Worm (Caenorhabditis elegans): ENCODE data around the gene zhit-2.

zhit-2 gene

DNA sequence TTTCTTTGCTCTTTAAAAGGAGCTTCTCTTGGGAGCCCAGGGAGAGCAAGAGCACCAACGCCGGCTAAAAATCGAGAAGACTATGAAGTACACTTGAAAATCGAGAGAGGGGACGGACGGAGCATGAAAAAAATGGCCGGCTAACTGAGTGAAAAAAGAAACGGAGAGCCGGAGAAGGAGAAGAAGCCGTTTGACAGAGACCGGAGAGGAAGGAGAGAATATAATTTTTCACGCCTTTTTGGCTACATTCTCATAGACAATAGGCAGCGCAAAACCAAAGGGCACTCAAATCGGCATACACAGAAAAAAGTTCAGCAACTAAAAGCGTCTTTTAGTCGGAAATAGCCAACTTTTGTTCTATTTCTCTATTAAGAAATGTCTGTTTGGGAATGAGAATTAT, 22.7 kb downstream of the zhit-2 start:
- TF ChIP-seq ztf-29 (GFP tag; IDR thresholded peaks at IDR 0.05) (no peak), flt-1 (GFP tag; IDR thresholded peaks at IDR 0.05) (no peak), tab-1 (GFP tag; IDR thresholded peaks at IDR 0.05) (no peak), klf-2 (GFP tag; conservative IDR thresholded peaks at IDR 0.05) (no peak), ztf-23 (GFP tag; IDR thresholded peaks at IDR 0.05) (no peak), cog-1 (tag; optimal IDR thresholded peaks at IDR 0.05) (no peak), med-1 (GFP tag; optimal IDR thresholded peaks at IDR 0.05; ENCODE audit: insufficient read depth) (no peak), ref-1 (GFP tag; conservative IDR thresholded peaks at IDR 0.05) (no peak), T22C8.4 (GFP tag; IDR thresholded peaks at IDR 0.05) (no peak)

DNA sequence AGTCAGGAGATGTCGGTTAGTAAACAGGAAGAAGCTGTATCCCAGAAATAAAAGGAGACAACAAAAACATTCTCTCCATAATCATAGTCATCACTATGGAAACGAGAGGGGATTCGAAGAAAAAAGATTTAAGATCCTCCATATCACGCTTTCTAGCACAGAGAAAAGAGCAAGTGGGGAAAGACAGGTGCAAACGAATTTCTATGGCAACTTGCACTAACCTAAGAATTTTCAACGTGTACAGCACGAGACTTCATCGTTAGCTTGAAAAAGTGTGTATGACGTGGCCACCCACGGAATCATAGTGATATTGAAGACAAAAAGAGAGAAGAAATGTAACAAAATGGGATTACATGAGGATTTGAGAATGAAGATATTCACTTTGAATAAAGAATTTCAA, 23.3 kb downstream of the zhit-2 start:
- no peak for TF ChIP-seq ref-1 (GFP tag; conservative IDR thresholded peaks at IDR 0.05)
- no peak for TF ChIP-seq med-1 (GFP tag; optimal IDR thresholded peaks at IDR 0.05; ENCODE audit: insufficient read depth)
- no peak for TF ChIP-seq tab-1 (GFP tag; IDR thresholded peaks at IDR 0.05)
- no peak for TF ChIP-seq cog-1 (tag; optimal IDR thresholded peaks at IDR 0.05)
- TF ChIP-seq flt-1 (GFP tag; IDR thresholded peaks at IDR 0.05): no peak
- no peak for TF ChIP-seq klf-2 (GFP tag; conservative IDR thresholded peaks at IDR 0.05)
- no peak for TF ChIP-seq T22C8.4 (GFP tag; IDR thresholded peaks at IDR 0.05)
- no peak for TF ChIP-seq ztf-23 (GFP tag; IDR thresholded peaks at IDR 0.05)
- TF ChIP-seq ztf-29 (GFP tag; IDR thresholded peaks at IDR 0.05): no peak

DNA sequence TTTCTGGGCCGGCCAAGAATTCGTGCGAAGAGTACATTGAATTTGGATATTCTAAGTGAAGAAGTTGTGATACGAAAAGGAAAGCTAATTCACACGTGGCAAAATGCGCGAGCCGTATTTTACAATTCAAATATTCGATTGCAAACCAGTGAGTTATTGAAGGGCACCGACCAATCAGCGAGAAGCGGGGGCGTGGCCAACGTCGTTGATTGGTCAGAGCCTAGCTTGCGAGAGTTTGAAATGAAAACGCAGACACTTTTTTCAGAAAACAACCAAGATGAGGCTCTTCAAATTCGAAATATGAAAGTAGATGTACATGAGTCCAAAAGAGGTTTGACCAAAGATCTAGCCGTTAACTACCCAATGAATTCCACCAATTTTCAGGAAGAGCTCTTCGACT, 33.5 kb downstream of the zhit-2 start:
- TF ChIP-seq T22C8.4 (GFP tag; IDR thresholded peaks at IDR 0.05): no peak
- TF ChIP-seq med-1 (GFP tag; optimal IDR thresholded peaks at IDR 0.05; ENCODE audit: insufficient read depth): no peak
- TF ChIP-seq ztf-23 (GFP tag; IDR thresholded peaks at IDR 0.05): no peak
- TF ChIP-seq klf-2 (GFP tag; conservative IDR thresholded peaks at IDR 0.05): no peak
- TF ChIP-seq tab-1 (GFP tag; IDR thresholded peaks at IDR 0.05): no peak
- no peak for TF ChIP-seq ref-1 (GFP tag; conservative IDR thresholded peaks at IDR 0.05)

DNA sequence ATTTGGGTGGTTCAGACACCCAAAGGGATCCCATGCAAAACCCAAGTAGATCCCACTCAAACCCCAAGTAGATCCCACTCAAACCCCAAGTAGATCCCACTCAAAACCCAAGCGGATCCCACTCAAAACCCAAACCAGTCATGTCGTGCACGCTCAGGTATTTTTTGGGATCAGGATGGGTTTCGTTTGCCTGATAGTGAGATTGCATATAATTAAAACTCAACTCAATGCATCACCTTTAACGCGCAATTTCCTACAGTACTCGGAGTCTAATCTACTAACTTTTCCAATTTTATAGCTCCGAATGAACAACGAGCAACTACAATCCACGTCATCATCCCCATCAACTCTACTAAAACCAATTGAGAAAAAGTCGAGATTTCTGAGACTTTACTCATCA, 35.0 kb downstream of the zhit-2 start, which contains the start of gene phlp-2:
phlp-2 (plus strand) TSS at position 301 of the 400 bp plus-strand sequence.
- TF ChIP-seq cog-1 (tag; optimal IDR thresholded peaks at IDR 0.05) (no peak), flt-1 (GFP tag; IDR thresholded peaks at IDR 0.05) (no peak), ztf-29 (GFP tag; IDR thresholded peaks at IDR 0.05) (no peak), med-1 (GFP tag; optimal IDR thresholded peaks at IDR 0.05; ENCODE audit: insufficient read depth) (no peak), ztf-23 (GFP tag; IDR thresholded peaks at IDR 0.05) (no peak), tab-1 (GFP tag; IDR thresholded peaks at IDR 0.05) (no peak), klf-2 (GFP tag; conservative IDR thresholded peaks at IDR 0.05) (no peak), T22C8.4 (GFP tag; IDR thresholded peaks at IDR 0.05) (no peak), ref-1 (GFP tag; conservative IDR thresholded peaks at IDR 0.05) (no peak)

ce11 chrIII:4208210-4208609, 36.0 kb downstream of the zhit-2 start:
- TF ChIP-seq ref-1 (GFP tag; conservative IDR thresholded peaks at IDR 0.05) (no peak), med-1 (GFP tag; optimal IDR thresholded peaks at IDR 0.05; ENCODE audit: insufficient read depth) (no peak)

DNA sequence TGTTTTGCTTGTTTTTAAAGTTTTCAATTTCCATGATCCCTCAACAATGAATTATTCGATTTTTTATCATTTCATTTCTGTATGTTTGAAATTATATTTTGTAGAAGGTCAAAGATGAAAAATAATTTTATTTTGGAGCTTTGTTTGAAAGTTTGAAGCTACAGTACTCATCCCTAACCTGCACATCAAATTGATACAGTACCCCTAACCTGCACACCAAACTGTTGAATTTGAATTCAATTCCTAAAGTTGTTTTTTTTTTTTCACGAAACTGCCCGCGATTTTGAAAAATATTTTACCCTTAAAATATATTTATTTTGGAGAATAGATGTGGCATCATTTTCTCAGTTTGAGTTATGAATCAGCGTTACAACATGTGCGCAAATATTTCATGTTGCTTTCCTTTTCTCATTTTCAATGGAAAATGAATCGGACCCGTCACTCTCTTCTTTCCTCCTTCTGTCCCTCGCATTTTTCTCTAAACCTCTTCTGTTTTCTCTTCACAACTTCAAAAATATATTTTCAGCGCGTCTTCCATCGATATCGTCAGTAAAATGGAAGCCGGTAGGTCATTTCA, 38.3 kb downstream of the zhit-2 start, which contains the start of gene R74.8:
R74.8 (plus strand) TSS at position 527 of the 577 bp plus-strand sequence.
- no peak for TF ChIP-seq tab-1 (GFP tag; IDR thresholded peaks at IDR 0.05)
- no peak for TF ChIP-seq ref-1 (GFP tag; conservative IDR thresholded peaks at IDR 0.05)
- no peak for TF ChIP-seq med-1 (GFP tag; optimal IDR thresholded peaks at IDR 0.05; ENCODE audit: insufficient read depth)
- no peak for TF ChIP-seq ztf-29 (GFP tag; IDR thresholded peaks at IDR 0.05)
- TF ChIP-seq T22C8.4 (GFP tag; IDR thresholded peaks at IDR 0.05): no peak
- TF ChIP-seq cog-1 (tag; optimal IDR thresholded peaks at IDR 0.05): no peak
- no peak for TF ChIP-seq ztf-23 (GFP tag; IDR thresholded peaks at IDR 0.05)
- TF ChIP-seq flt-1 (GFP tag; IDR thresholded peaks at IDR 0.05): no peak
- TF ChIP-seq klf-2 (GFP tag; conservative IDR thresholded peaks at IDR 0.05): no peak

DNA sequence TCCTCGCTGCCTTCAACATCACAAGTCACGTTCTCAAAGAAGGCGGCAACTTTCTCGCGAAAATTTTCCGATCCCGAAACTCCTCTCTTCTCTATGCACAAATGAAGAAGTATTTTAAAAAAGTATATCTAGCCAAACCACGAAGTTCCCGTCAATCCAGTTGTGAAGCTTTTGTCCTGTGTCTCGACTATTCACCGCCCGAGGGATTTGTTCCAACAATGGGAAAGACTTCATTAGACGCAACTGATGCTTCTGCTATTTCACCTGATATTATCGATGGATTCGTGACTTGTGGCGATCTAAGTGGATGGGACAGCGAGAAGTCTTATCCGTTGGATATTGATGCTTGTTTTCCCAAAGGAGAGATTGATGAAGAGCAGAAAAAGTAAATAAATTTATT, 39.2 kb downstream of the zhit-2 start:
- TF ChIP-seq ref-1 (GFP tag; conservative IDR thresholded peaks at IDR 0.05): no peak

DNA sequence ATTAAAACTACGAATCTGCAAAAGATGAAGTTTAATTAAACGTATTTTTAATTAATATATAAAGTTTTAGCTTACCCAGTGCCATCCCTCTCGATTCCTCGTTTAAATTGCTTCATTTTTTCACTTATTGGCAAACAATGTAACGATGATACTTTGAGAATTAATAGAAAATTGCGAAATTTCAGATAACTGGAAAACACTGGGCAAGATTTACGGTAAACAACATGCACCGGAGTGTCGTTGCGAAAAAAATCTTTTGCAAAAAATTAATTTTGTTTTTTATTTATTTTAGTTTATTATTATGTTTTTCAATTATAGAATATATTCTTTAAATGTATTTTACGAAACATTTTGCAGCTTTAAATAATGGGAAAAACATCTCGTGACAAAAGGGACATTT, 40.1 kb downstream of the zhit-2 start, which contains the start of the genes pelo-1 and R74.7:
pelo-1 (minus strand) TSS at position 151 of the 400 bp plus-strand sequence.
R74.7 (plus strand) TSS at position 358 of the 400 bp plus-strand sequence.
- TF ChIP-seq ztf-23 (GFP tag; IDR thresholded peaks at IDR 0.05) (no peak), cog-1 (tag; optimal IDR thresholded peaks at IDR 0.05) (no peak), flt-1 (GFP tag; IDR thresholded peaks at IDR 0.05) (no peak), T22C8.4 (GFP tag; IDR thresholded peaks at IDR 0.05) (no peak), tab-1 (GFP tag; IDR thresholded peaks at IDR 0.05) (no peak), med-1 (GFP tag; optimal IDR thresholded peaks at IDR 0.05; ENCODE audit: insufficient read depth) (no peak), ref-1 (GFP tag; conservative IDR thresholded peaks at IDR 0.05) (no peak), ztf-29 (GFP tag; IDR thresholded peaks at IDR 0.05) (no peak), klf-2 (GFP tag; conservative IDR thresholded peaks at IDR 0.05) (no peak)

ce11 chrIII:4196988-4197384, 47.2 kb downstream of the zhit-2 start, which contains the start of gene asd-1:
Gene asd-1, plus strand, starts transcription at chrIII:4197285.
- TF ChIP-seq med-1 (GFP tag; optimal IDR thresholded peaks at IDR 0.05; ENCODE audit: insufficient read depth): no peak
- no peak for TF ChIP-seq cog-1 (tag; optimal IDR thresholded peaks at IDR 0.05)
- no peak for TF ChIP-seq ztf-29 (GFP tag; IDR thresholded peaks at IDR 0.05)
- TF ChIP-seq T22C8.4 (GFP tag; IDR thresholded peaks at IDR 0.05): no peak
- no peak for TF ChIP-seq ztf-23 (GFP tag; IDR thresholded peaks at IDR 0.05)
- no peak for TF ChIP-seq tab-1 (GFP tag; IDR thresholded peaks at IDR 0.05)
- TF ChIP-seq klf-2 (GFP tag; conservative IDR thresholded peaks at IDR 0.05): no peak
- no peak for TF ChIP-seq flt-1 (GFP tag; IDR thresholded peaks at IDR 0.05)
- TF ChIP-seq ref-1 (GFP tag; conservative IDR thresholded peaks at IDR 0.05): no peak

ce11 chrIII:4196301-4196987, 47.7 kb downstream of the zhit-2 start:
- TF ChIP-seq tab-1 (GFP tag; IDR thresholded peaks at IDR 0.05): no peak; the same call in 1 of the 2 replicates
- TF ChIP-seq T22C8.4 (GFP tag; IDR thresholded peaks at IDR 0.05): no peak
- peak; percentile 47 for TF ChIP-seq cog-1 (tag; optimal IDR thresholded peaks at IDR 0.05)
- TF ChIP-seq ztf-23 (GFP tag; IDR thresholded peaks at IDR 0.05): peak; percentile 75

Data from whole organism, midembryonic.